Fruit fly (Drosophila melanogaster) whole organism: ENCODE data around the gene Atat.

Experiments
- psq ChIP-seq: fragments of >200 bp; optimal IDR thresholded peaks from 2 replicates; lab custom pipeline; 2017
- usp ChIP-seq: fragments of >200 bp; optimal IDR thresholded peaks from 2 replicates; lab custom pipeline; 2017; ENCODE audit warnings: missing biosample characterization, missing genetic modification characterization, mixed read lengths

DNA sequence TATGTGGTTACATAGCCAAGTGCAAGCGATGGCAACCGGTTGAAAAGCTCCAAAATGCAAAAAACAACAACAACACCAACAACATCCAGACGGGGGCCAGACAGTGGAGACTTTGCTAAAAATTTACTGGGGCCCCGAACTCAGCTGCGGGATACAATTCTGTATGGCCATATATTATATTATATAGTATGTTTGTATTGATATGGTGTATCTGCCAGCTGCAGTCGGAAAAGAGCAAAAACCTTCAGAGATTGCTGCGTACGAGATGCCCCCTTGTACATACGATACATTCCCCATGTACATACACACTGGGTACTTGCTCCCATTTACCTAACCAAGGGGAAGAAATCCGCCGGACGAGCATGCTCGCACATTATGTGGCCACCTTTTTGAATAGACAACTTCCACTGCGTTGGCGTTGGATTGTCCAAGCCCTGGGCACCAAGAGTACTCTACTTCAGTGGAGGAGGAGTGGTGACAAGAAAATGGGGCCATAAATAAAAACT is 46.2 kb downstream of the Atat start:
- TF ChIP-seq usp (GFP tag; lab: Kevin White, UChicago) (no peak), psq (lab: Kevin White, UChicago) (no peak)
